Fruit fly (Drosophila melanogaster) whole organism, prepupa: ENCODE data around the gene CG8508.

Experiments
- Blimp-1 ChIP-seq: fragments of 200-800 bp; sonication (Bioruptor generic); optimal IDR thresholded peaks from 3 replicates; lab custom pipeline; 2017; ENCODE audit warnings: missing biosample characterization, missing genetic modification characterization, mild to moderate bottlenecking, moderate library complexity, missing genetic modification reagents
- CG10631 ChIP-seq: fragments of 200-800 bp; sonication (Bioruptor generic); optimal IDR thresholded peaks from 2 replicates; lab custom pipeline; 2016; ENCODE audit warnings: missing biosample characterization, missing genetic modification characterization
- CG10669 ChIP-seq: fragments of 200-800 bp; sonication (Bioruptor generic); optimal IDR thresholded peaks from 3 replicates; lab custom pipeline; 2018; ENCODE audit warnings: missing biosample characterization, mild to moderate bottlenecking, missing genetic modification characterization, moderate library complexity
- CG11294 ChIP-seq: fragments of 200-800 bp; sonication (Bioruptor generic); IDR thresholded peaks from 2 replicates; pipeline ENCODE4 v1.3.6; 2022; ENCODE audit warnings: missing biosample characterization, missing genetic modification characterization
- CG1621 ChIP-seq: fragments of 200-800 bp; sonication (Bioruptor generic); optimal IDR thresholded peaks from 3 replicates; lab custom pipeline; 2018; ENCODE audit warnings: missing biosample characterization, mild to moderate bottlenecking, missing genetic modification characterization
- CG3032 ChIP-seq: fragments of 200-800 bp; optimal IDR thresholded peaks from 2 replicates; lab custom pipeline; 2019; ENCODE audit warnings: missing biosample characterization, mild to moderate bottlenecking, missing genetic modification characterization, moderate library complexity
- CG31627 ChIP-seq: fragments of 200-800 bp; sonication (Bioruptor generic); optimal IDR thresholded peaks from 3 replicates; lab custom pipeline; 2016; ENCODE audit warnings: missing biosample characterization, missing genetic modification characterization
- CG32006 ChIP-seq: fragments of 200-800 bp; sonication (Bioruptor generic); optimal IDR thresholded peaks from 3 replicates; lab custom pipeline; 2017; ENCODE audit warnings: missing biosample characterization, mild to moderate bottlenecking, missing genetic modification characterization
- CG34406 ChIP-seq: fragments of 200-800 bp; sonication (Bioruptor generic); optimal IDR thresholded peaks from 3 replicates; lab custom pipeline; 2016; ENCODE audit warnings: missing biosample characterization, missing genetic modification characterization
- CG3919 ChIP-seq: fragments of 200-800 bp; sonication (Bioruptor generic); optimal IDR thresholded peaks from 3 replicates; lab custom pipeline; 2016; ENCODE audit warnings: missing biosample characterization, missing genetic modification characterization
- CG4318 ChIP-seq: fragments of 200-800 bp; sonication (Bioruptor generic); optimal IDR thresholded peaks from 3 replicates; lab custom pipeline; 2017; ENCODE audit warnings: missing biosample characterization, mild to moderate bottlenecking, missing genetic modification characterization
- CG7368 ChIP-seq: fragments of 200-800 bp; sonication (Bioruptor generic); optimal IDR thresholded peaks from 3 replicates; lab custom pipeline; 2016; ENCODE audit warnings: missing biosample characterization, missing genetic modification characterization
- CG8119 ChIP-seq: fragments of 200-800 bp; sonication (Bioruptor generic); IDR thresholded peaks from 3 replicates; pipeline ENCODE4 v1.3.6; 2022; ENCODE audit warnings: missing biosample characterization, missing genetic modification characterization
- CG8319 ChIP-seq: fragments of 200-800 bp; sonication (Bioruptor generic); optimal IDR thresholded peaks from 3 replicates; lab custom pipeline; 2016; ENCODE audit warnings: missing biosample characterization, missing genetic modification characterization
- CG9139 ChIP-seq: fragments of 200-800 bp; sonication (Bioruptor generic); optimal IDR thresholded peaks from 3 replicates; lab custom pipeline; 2017; ENCODE audit warnings: missing biosample characterization, mild to moderate bottlenecking, missing genetic modification characterization
- Eip75B ChIP-seq: fragments of 200-800 bp; sonication (Bioruptor generic); optimal IDR thresholded peaks from 3 replicates; lab custom pipeline; 2016; ENCODE audit warnings: missing biosample characterization, missing genetic modification characterization
- Ets96B ChIP-seq: fragments of 200-800 bp; optimal IDR thresholded peaks from 2 replicates; lab custom pipeline; 2019; ENCODE audit warnings: missing biosample characterization, mild to moderate bottlenecking, missing genetic modification characterization, moderate library complexity
- Gug ChIP-seq: fragments of 200-800 bp; sonication (Bioruptor generic); IDR thresholded peaks from 2 replicates; pipeline ENCODE4 v1.3.6; 2022; ENCODE audit warnings: missing biosample characterization, missing genetic modification characterization
- Hr38 ChIP-seq: sonication (Bioruptor generic); optimal IDR thresholded peaks from 2 replicates; lab custom pipeline; 2016; ENCODE audit warnings: missing biosample characterization, missing genetic modification characterization
- Hr4 ChIP-seq: fragments of 200-800 bp; sonication (Bioruptor generic); optimal IDR thresholded peaks from 3 replicates; lab custom pipeline; 2016; ENCODE audit warnings: missing biosample characterization, missing genetic modification characterization
- Met ChIP-seq: fragments of 200-800 bp; sonication (Bioruptor generic); optimal IDR thresholded peaks from 3 replicates; lab custom pipeline; 2016; ENCODE audit warnings: missing biosample characterization, missing genetic modification characterization
- Smox ChIP-seq: fragments of 200-800 bp; sonication (Bioruptor generic); optimal IDR thresholded peaks from 3 replicates; lab custom pipeline; 2016; ENCODE audit warnings: missing biosample characterization, missing genetic modification characterization
- Sox102F ChIP-seq: fragments of 200-800 bp; sonication (Bioruptor generic); optimal IDR thresholded peaks from 2 replicates; lab custom pipeline; 2016; ENCODE audit warnings: missing biosample characterization, mild to moderate bottlenecking, missing genetic modification characterization
- Sox14 ChIP-seq: fragments of 200-800 bp; sonication (Bioruptor generic); optimal IDR thresholded peaks from 3 replicates; lab custom pipeline; 2016; ENCODE audit warnings: missing biosample characterization, missing genetic modification characterization
- Sox15 ChIP-seq: fragments of 200-800 bp; sonication (Bioruptor generic); optimal IDR thresholded peaks from 3 replicates; lab custom pipeline; 2016; ENCODE audit warnings: missing biosample characterization, missing genetic modification characterization
- cyc ChIP-seq: fragments of 200-800 bp; sonication (Bioruptor generic); optimal IDR thresholded peaks from 3 replicates; lab custom pipeline; 2016; ENCODE audit warnings: missing biosample characterization, missing genetic modification characterization
- dac ChIP-seq: fragments of 200-800 bp; sonication (Bioruptor generic); optimal IDR thresholded peaks from 2 replicates; lab custom pipeline; 2017; ENCODE audit warnings: missing biosample characterization, mild to moderate bottlenecking, missing genetic modification characterization
- dsx ChIP-seq: fragments of 200-800 bp; optimal IDR thresholded peaks from 3 replicates; lab custom pipeline; 2019; ENCODE audit warnings: missing biosample characterization, mild to moderate bottlenecking, missing genetic modification characterization, moderate library complexity; ENCODE audit not compliant: poor library complexity, severe bottlenecking
- eg ChIP-seq: fragments of 200-800 bp; sonication (Bioruptor generic); IDR thresholded peaks from 3 replicates; pipeline ENCODE4 v1.3.6; 2022; ENCODE audit warnings: missing biosample characterization, missing genetic modification characterization
- esn ChIP-seq: fragments of 200-800 bp; sonication (Bioruptor generic); optimal IDR thresholded peaks from 2 replicates; lab custom pipeline; 2016; ENCODE audit warnings: missing biosample characterization, mild to moderate bottlenecking, missing genetic modification characterization, moderate library complexity
- fd85E ChIP-seq: fragments of 200-800 bp; sonication (Bioruptor generic); optimal IDR thresholded peaks from 3 replicates; lab custom pipeline; 2016; ENCODE audit warnings: missing biosample characterization, missing genetic modification characterization
- net ChIP-seq: fragments of 200-800 bp; sonication (Bioruptor generic); optimal IDR thresholded peaks from 3 replicates; lab custom pipeline; 2016; ENCODE audit warnings: missing biosample characterization, missing genetic modification characterization
- pdm3 ChIP-seq: fragments of 200-800 bp; sonication (Bioruptor generic); optimal IDR thresholded peaks from 3 replicates; lab custom pipeline; 2016; ENCODE audit warnings: missing biosample characterization, missing genetic modification characterization
- topi ChIP-seq: fragments of 200-800 bp; sonication (Bioruptor generic); optimal IDR thresholded peaks from 3 replicates; lab custom pipeline; 2016; ENCODE audit warnings: missing biosample characterization, missing genetic modification characterization
- vri ChIP-seq: fragments of 200-800 bp; sonication (Bioruptor generic); optimal IDR thresholded peaks from 3 replicates; lab custom pipeline; 2016; ENCODE audit warnings: missing biosample characterization, mild to moderate bottlenecking, missing genetic modification characterization

CG8508 gene

DNA sequence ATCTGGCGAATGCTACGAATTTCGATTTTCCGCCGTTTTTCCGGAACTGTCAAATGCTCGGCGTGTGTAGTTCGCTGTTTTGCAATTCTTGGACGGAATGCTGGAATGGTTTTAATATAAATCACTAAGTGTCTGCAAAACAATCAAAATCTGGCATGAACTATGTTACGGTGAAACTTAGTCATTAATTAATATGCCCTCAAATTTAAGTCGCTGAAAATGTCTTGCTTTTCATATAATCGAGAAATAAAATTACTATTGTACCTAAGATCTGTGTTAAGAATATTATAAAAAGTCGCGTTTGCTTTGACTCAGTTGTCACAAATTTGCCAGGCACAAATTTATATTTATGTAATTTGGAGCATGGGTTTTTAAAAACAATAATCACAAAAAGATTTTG is 5.0 kb upstream of the CG8508 start, which contains the start of gene CG8141:
Gene CG8141 (plus strand): TSS at position 301 of the 400 bp plus-strand sequence.
- no peak for TF ChIP-seq Sox15
- TF ChIP-seq CG31627: no peak
- TF ChIP-seq dsx (GFP tag; lab: Kevin White, UChicago): no peak
- TF ChIP-seq dac (GFP tag; lab: Kevin White, UChicago): no peak
- TF ChIP-seq Ets96B (tag; lab: Kevin White, UChicago): no peak
- TF ChIP-seq Gug (GFP tag; lab: Robert Waterston, UW): no peak
- TF ChIP-seq CG9139: no peak
- no peak for TF ChIP-seq pdm3 (GFP tag; lab: Kevin White, UChicago)
- no peak for TF ChIP-seq CG32006
- no peak for TF ChIP-seq net (GFP tag; lab: Kevin White, UChicago)
- TF ChIP-seq vri (GFP tag; lab: Kevin White, UChicago): no peak
- no peak for TF ChIP-seq fd85E (GFP tag; lab: Kevin White, UChicago)
- no peak for TF ChIP-seq cyc (GFP tag; lab: Kevin White, UChicago)
- TF ChIP-seq CG7368 (GFP tag; lab: Kevin White, UChicago): no peak
- no peak for TF ChIP-seq Hr38 (GFP tag; lab: Kevin White, UChicago)
- no peak for TF ChIP-seq CG3919
- TF ChIP-seq, all 60 proteins: peak for 0

- TF ChIP-seq Sox102F (GFP tag; lab: Kevin White, UChicago) (no peak), CG34406 (GFP tag; lab: Kevin White, UChicago) (no peak), topi (no peak), CG10669 (GFP tag; lab: Kevin White, UChicago) (no peak), Smox (GFP tag; lab: Kevin White, UChicago) (no peak), Met (GFP tag; lab: Kevin White, UChicago) (no peak)
These were observed 1.9 kb upstream of the CG8508 start, which contains the start of gene CG14380 for dm6 chr3R:13188219-13188618. Gene CG14380 (plus strand): TSS chr3R:13188519.

DNA sequence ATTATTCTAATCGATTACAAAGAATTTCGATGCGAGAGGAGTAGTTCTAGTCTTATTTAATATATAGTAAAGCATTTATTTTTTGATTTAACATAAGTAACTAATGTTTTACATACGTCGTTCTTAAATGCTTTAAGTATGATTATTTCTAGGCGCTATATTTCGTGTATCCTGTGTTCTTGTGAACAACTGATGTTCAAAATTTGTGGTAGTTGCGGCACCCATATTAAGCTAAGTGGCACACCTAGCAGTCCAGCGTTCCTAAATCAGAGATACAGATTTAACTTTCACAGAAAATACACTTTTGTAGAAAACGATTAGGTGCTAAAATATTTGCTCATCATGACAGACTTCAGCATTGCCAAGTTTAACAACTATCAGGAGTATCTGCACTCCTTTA is 5.3 kb downstream of the CG8508 start, which contains the start of gene CG8138:
Gene CG8138 (plus strand): TSS at position 301 of the 400 bp plus-strand sequence.
- no peak for TF ChIP-seq CG10631 (GFP tag; lab: Kevin White, UChicago)
- TF ChIP-seq eg (GFP tag; lab: Robert Waterston, UW): no peak
- no peak for TF ChIP-seq Sox102F (GFP tag; lab: Kevin White, UChicago)
- TF ChIP-seq CG31627: no peak
- no peak for TF ChIP-seq Blimp-1 (GFP tag; lab: Kevin White, UChicago)
- TF ChIP-seq Hr4 (GFP tag; lab: Kevin White, UChicago): no peak
- no peak for TF ChIP-seq CG11294 (GFP tag; lab: Robert Waterston, UW)
- TF ChIP-seq Sox14 (GFP tag; lab: Kevin White, UChicago): no peak
- no peak for TF ChIP-seq topi
- TF ChIP-seq Eip75B (GFP tag; lab: Kevin White, UChicago): no peak
- TF ChIP-seq CG1621: no peak
- no peak for TF ChIP-seq CG8119
- TF ChIP-seq CG7368 (GFP tag; lab: Kevin White, UChicago): no peak
- TF ChIP-seq CG4318: no peak

DNA sequence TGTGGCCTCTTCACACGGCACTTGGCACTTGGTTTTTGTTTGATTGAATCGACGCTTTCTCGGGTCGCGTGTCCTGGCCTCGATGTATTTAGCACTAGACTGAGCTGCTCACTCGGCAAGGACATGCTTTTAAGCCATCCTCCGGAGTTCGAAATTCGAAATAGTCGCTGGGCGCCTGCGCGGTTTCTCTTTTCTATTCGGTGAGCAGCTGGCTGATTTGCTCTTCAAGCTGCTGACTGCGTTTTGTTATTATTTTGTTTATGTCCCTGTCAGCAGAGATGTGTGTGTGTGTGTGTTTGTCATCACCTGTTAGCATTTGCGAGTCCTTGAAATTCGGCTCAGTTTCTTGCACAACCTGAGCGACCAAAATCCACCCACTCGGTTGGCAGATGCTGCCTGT is 30.7 kb downstream of the CG8508 start, which contains the start of gene 2mit:
Gene 2mit (minus strand): TSS at position 101 of the 400 bp plus-strand sequence.
- no peak for TF ChIP-seq net (GFP tag; lab: Kevin White, UChicago)
- no peak for TF ChIP-seq CG8319
- no peak for TF ChIP-seq eg (GFP tag; lab: Robert Waterston, UW)
- no peak for TF ChIP-seq esn (GFP tag; lab: Kevin White, UChicago)
- TF ChIP-seq CG3032 (tag; lab: Kevin White, UChicago): no peak

- no peak for TF ChIP-seq CG7368 (GFP tag; lab: Kevin White, UChicago)
- TF ChIP-seq, all 60 proteins: peak for 0
These were observed 48.2 kb downstream of the CG8508 start for dm6 chr3R:13138120-13138519.
